Worm (Caenorhabditis elegans): ENCODE measurements around the gene inx-2.

Gene inx-2

DNA sequence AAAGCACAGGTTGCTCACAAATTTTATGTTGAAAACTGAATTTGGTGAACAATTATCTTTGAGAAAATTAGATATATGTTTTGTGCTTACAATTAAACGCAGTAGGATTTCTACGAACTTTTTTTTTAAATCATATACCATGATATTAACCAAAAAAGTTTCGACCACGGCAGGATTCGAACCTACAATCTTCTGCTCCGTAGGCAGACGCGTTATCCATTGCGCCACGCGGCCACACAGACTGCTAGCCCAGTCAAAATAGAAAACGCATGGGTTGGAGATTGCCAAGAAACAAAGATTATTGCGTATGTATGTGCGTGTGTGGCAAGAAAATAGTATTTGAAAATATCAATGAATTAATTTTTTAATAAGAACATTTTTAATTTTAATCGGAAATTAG lies 44.1 kb downstream of the inx-2 start (continued):
- peak; percentile 12 for TF ChIP-seq chd-7 (tag; optimal IDR thresholded peaks at IDR 0.05)
- no peak for TF ChIP-seq lir-1 (GFP tag; conservative IDR thresholded peaks at IDR 0.05)
- TF ChIP-seq B0035.1 (tag; optimal IDR thresholded peaks at IDR 0.05), result peak; percentile 57
- TF ChIP-seq B0336.3 (GFP tag; IDR thresholded peaks at IDR 0.05), result no peak
- TF ChIP-seq him-1 (tag; optimal IDR thresholded peaks at IDR 0.05), result peak; percentile 90
- TF ChIP-seq ama-1 (optimal IDR thresholded peaks at IDR 0.05), result no peak
- TF ChIP-seq ama-1 (GFP tag; optimal IDR thresholded peaks at IDR 0.05), result no peak
- no peak for TF ChIP-seq sea-2 (GFP tag; IDR thresholded peaks at IDR 0.05)
- no peak for TF ChIP-seq hlh-12 (tag; optimal IDR thresholded peaks at IDR 0.05)
- TF ChIP-seq nhr-27 (tag; optimal IDR thresholded peaks at IDR 0.05), result no peak
- peak; percentile 80 for TF ChIP-seq snpc-3.4 (tag; optimal IDR thresholded peaks at IDR 0.05)
- TF ChIP-seq rcor-1 (GFP tag; IDR thresholded peaks at IDR 0.05), result peak; percentile 41; the same call in 1 of the 2 replicates
- TF ChIP-seq nhr-179 (tag; optimal IDR thresholded peaks at IDR 0.05), result peak; percentile 52
- no peak for TF ChIP-seq lag-1 (GFP tag; IDR thresholded peaks at IDR 0.05)
- 0 out of 2 replicates have a peak, but pooled peaks have one; percentile 18 for TF ChIP-seq attf-3 (GFP tag; conservative IDR thresholded peaks at IDR 0.05)
- peak; percentile 81 for TF ChIP-seq die-1 (tag; optimal IDR thresholded peaks at IDR 0.05)
- peak; percentile 30 for TF ChIP-seq snpc-1.3 (tag; optimal IDR thresholded peaks at IDR 0.05; ENCODE audit: insufficient read depth)
- TF ChIP-seq ztf-26 (tag; optimal IDR thresholded peaks at IDR 0.05), result no peak
- TF ChIP-seq somi-1 (GFP tag; optimal IDR thresholded peaks at IDR 0.05), result peak; percentile 42
- no peak for TF ChIP-seq hsf-1 (GFP tag; IDR thresholded peaks at IDR 0.05)
- TF ChIP-seq lin-40 (tag; optimal IDR thresholded peaks at IDR 0.05), result peak; percentile 60
- peak; percentile 20; the same call in 1 of the 2 replicates for TF ChIP-seq madf-6 (GFP tag; IDR thresholded peaks at IDR 0.05)
- TF ChIP-seq nhr-90 (tag; optimal IDR thresholded peaks at IDR 0.05), result peak; percentile 72
- TF ChIP-seq let-607 (tag; optimal IDR thresholded peaks at IDR 0.05), result peak in 1 of 2 experiments; percentile 42
- TF ChIP-seq snpc-1.1 (tag; optimal IDR thresholded peaks at IDR 0.05; ENCODE audit: insufficient read depth), result peak; percentile 19
- no peak for TF ChIP-seq unc-62 (GFP tag; optimal IDR thresholded peaks at IDR 0.05)
- peak; percentile 82 for TF ChIP-seq snpc-4 (GFP tag; optimal IDR thresholded peaks at IDR 0.05)
- peak in 2 of 4 experiments; percentile 53 to 76 for TF ChIP-seq snpc-4 (tag; optimal IDR thresholded peaks at IDR 0.05)
- peak; percentile 91 for TF ChIP-seq lin-26 (GFP tag; IDR thresholded peaks at IDR 0.05)
- peak; percentile 53 for TF ChIP-seq F10E7.11 (tag; optimal IDR thresholded peaks at IDR 0.05)
- TF ChIP-seq ztf-25 (GFP tag; IDR thresholded peaks at IDR 0.05), result peak; percentile 86
- TF ChIP-seq rec-8 (tag; optimal IDR thresholded peaks at IDR 0.05), result peak; percentile 70 to 88
- TF ChIP-seq Y53F4B.3 (GFP tag; IDR thresholded peaks at IDR 0.05), result peak; percentile 63
- 0 out of 2 replicates have a peak, but pooled peaks have one; percentile 54 for TF ChIP-seq Y56A3A.18 (GFP tag; IDR thresholded peaks at IDR 0.05)

DNA sequence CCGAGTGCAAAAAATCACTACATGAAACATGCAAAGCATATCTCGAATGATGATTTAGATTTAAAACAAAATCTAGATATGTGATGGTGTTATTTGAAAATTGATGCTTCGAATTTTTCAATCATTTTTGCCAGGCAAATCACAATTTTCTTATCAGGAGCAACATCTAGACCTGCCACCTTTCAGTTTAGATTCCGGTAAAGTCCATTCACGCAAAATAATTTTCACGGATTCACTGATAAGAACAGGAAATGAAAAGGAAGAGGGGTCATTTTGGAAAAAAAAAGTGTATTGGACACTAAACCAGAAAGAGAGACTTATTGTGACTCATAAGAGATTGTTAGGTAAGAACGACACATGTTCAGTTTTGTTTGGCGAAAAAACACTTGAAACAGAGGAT lies 44.6 kb downstream of the inx-2 start:
- TF ChIP-seq nhr-80 (tag; optimal IDR thresholded peaks at IDR 0.05) (peak; percentile 79), ets-4 (GFP tag; optimal IDR thresholded peaks at IDR 0.05) (peak; percentile 81), ztf-28 (GFP tag; IDR thresholded peaks at IDR 0.05) (no peak), rec-8 (tag; optimal IDR thresholded peaks at IDR 0.05) (no peak)

DNA sequence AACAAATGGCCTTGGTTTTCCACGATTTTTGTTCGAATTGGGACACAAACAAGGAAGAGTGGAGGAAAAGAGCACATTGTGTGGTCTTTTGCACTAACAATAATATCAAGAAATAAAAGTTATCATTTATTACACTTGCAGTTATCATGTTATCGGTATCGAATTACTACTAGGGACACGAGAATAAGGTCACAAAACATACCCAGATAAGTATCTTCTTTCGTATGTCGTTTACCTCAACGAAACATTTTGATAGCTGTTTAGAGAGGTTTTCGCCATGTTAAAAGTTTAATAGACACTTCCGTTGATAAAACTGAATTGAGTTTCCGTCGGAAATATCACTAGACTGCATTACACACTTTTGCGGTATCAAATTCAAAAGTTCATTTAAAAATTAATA lies 45.5 kb downstream of the inx-2 start:
- TF ChIP-seq egl-18 (GFP tag; IDR thresholded peaks at IDR 0.05) (no peak), Y56A3A.18 (GFP tag; IDR thresholded peaks at IDR 0.05) (no peak), F37B4.10 (GFP tag; IDR thresholded peaks at IDR 0.05) (no peak), lin-40 (tag; optimal IDR thresholded peaks at IDR 0.05) (no peak), tbp1 (GFP tag; optimal IDR thresholded peaks at IDR 0.05) (no peak), madf-10 (tag; optimal IDR thresholded peaks at IDR 0.05) (no peak), mcd-1 (GFP tag; IDR thresholded peaks at IDR 0.05) (no peak)

Data from whole organism, young adult.